Fruit fly (Drosophila melanogaster): ENCODE measurements around the gene Rph.

Gene Rph

dm6 chrX:10784812-10785638 lies 27.6 kb upstream of the Rph start (continued):
- TF ChIP-seq CG9215 (GFP tag; IDR thresholded peaks at IDR 0.05): no peak
- TF ChIP-seq Doc3 (GFP tag; IDR thresholded peaks at IDR 0.05; ENCODE audit: partially characterized antibody): no peak
- TF ChIP-seq HLH4C (GFP tag; IDR thresholded peaks at IDR 0.05; ENCODE audit: partially characterized antibody): 0 out of 3 replicates have a peak, but pooled peaks have one; percentile 33
- TF ChIP-seq esg (GFP tag; conservative IDR thresholded peaks at IDR 0.05): no peak
- TF ChIP-seq shn (GFP tag; optimal IDR thresholded peaks at IDR 0.05): no peak
- TF ChIP-seq Drgx (GFP tag; IDR thresholded peaks at IDR 0.05): no peak
- no peak for TF ChIP-seq CG18476 (GFP tag; optimal IDR thresholded peaks at IDR 0.05)
- TF ChIP-seq cad (GFP tag; optimal IDR thresholded peaks at IDR 0.05): no peak
- no peak for TF ChIP-seq CrebB (tag; optimal IDR thresholded peaks at IDR 0.05)
- TF ChIP-seq CG3163 (GFP tag; optimal IDR thresholded peaks at IDR 0.05): no peak
- TF ChIP-seq CG12104 (GFP tag; optimal IDR thresholded peaks at IDR 0.05): peak; percentile 16
- no peak for TF ChIP-seq prd (optimal IDR thresholded peaks at IDR 0.05)
- no peak for TF ChIP-seq prd (GFP tag; IDR thresholded peaks at IDR 0.05)
- TF ChIP-seq otp (GFP tag; IDR thresholded peaks at IDR 0.05): no peak
- no peak for TF ChIP-seq CG17912 (GFP tag; optimal IDR thresholded peaks at IDR 0.05)
- TF ChIP-seq corto (GFP tag; optimal IDR thresholded peaks at IDR 0.05): no peak
- TF ChIP-seq slp2 (GFP tag; optimal IDR thresholded peaks at IDR 0.05): no peak
- no peak for TF ChIP-seq CG34376 (GFP tag; optimal IDR thresholded peaks at IDR 0.05)
- TF ChIP-seq CG31365 (tag; optimal IDR thresholded peaks at IDR 0.05): no peak
- TF ChIP-seq CG8388 (GFP tag; optimal IDR thresholded peaks at IDR 0.05): peak; percentile 62
- TF ChIP-seq tap (tag; optimal IDR thresholded peaks at IDR 0.05): no peak
- TF ChIP-seq CG8478 (optimal IDR thresholded peaks at IDR 0.05): no peak
- no peak for TF ChIP-seq her (GFP tag; optimal IDR thresholded peaks at IDR 0.05)
- no peak for TF ChIP-seq CG1603 (tag; optimal IDR thresholded peaks at IDR 0.05)
- no peak for TF ChIP-seq Nf-YC (tag; optimal IDR thresholded peaks at IDR 0.05)
- no peak for TF ChIP-seq ERR (GFP tag; optimal IDR thresholded peaks at IDR 0.05)
- TF ChIP-seq CG3281 (GFP tag; optimal IDR thresholded peaks at IDR 0.05): peak; percentile 25
- no peak for TF ChIP-seq CG14441 (GFP tag; IDR thresholded peaks at IDR 0.05)
- TF ChIP-seq Usf (GFP tag; optimal IDR thresholded peaks at IDR 0.05): no peak
- TF ChIP-seq CG6254 (GFP tag; optimal IDR thresholded peaks at IDR 0.05): no peak
- TF ChIP-seq CG15011 (GFP tag; optimal IDR thresholded peaks at IDR 0.05): no peak
- 0 out of 3 replicates have a peak, but pooled peaks have one; percentile 19 for TF ChIP-seq CG17361 (GFP tag; IDR thresholded peaks at IDR 0.05)
- no peak for TF ChIP-seq CG11560 (tag; IDR thresholded peaks at IDR 0.05)
- TF ChIP-seq CG4328 (GFP tag; optimal IDR thresholded peaks at IDR 0.05): peak; percentile 16
- TF ChIP-seq CG8944 (GFP tag; optimal IDR thresholded peaks at IDR 0.05): no peak
- no peak for TF ChIP-seq dan (GFP tag; IDR thresholded peaks at IDR 0.05)
- TF ChIP-seq ase (GFP tag; IDR thresholded peaks at IDR 0.05): no peak
- TF ChIP-seq CG17328 (GFP tag; IDR thresholded peaks at IDR 0.05): no peak
- no peak for TF ChIP-seq gce (GFP tag; IDR thresholded peaks at IDR 0.05)
- TF ChIP-seq pita (GFP tag; optimal IDR thresholded peaks at IDR 0.05): no peak
- no peak for TF ChIP-seq Sry-δ (GFP tag; optimal IDR thresholded peaks at IDR 0.05)
- TF ChIP-seq CG8290 (GFP tag; optimal IDR thresholded peaks at IDR 0.05): no peak
- no peak for TF ChIP-seq CG8290 (tag; optimal IDR thresholded peaks at IDR 0.05)
- TF ChIP-seq knrl (GFP tag; IDR thresholded peaks at IDR 0.05; ENCODE audit: partially characterized antibody): no peak
- no peak for TF ChIP-seq Ravus (GFP tag; IDR thresholded peaks at IDR 0.05)
- TF ChIP-seq H2.0 (GFP tag; IDR thresholded peaks at IDR 0.05): no peak
- no peak for TF ChIP-seq Tbp (GFP tag; optimal IDR thresholded peaks at IDR 0.05)
- TF ChIP-seq CG34224 (GFP tag; IDR thresholded peaks at IDR 0.05; ENCODE audit: partially characterized antibody): no peak
- TF ChIP-seq wdn (GFP tag; IDR thresholded peaks at IDR 0.05): no peak
- TF ChIP-seq CG14710 (tag; optimal IDR thresholded peaks at IDR 0.05): no peak
- TF ChIP-seq Sox102F (GFP tag; optimal IDR thresholded peaks at IDR 0.05): no peak

All from whole organism, embryonic.